Worm (Caenorhabditis elegans): Measurements from ENCODE around the gene C14E2.3.

Gene C14E2.3

DNA sequence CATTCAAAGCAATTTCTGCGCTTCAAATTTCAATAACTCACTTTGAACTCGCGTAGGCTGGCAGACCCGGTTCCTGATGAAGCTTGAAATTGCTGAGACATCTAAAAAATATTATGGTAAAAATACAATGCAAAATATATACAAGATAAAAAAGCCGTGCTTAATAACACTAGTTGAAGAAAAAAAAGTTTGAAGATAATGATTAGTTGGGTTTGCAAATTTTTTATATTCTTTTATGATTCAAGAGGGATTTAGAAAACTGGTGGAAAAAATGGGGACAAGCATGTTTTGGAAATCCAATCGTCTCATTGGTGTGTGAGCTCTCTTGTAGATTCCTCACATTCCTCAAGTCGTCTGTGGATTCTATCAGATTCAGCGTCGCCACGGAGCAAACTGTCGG, 41.3 kb upstream of the C14E2.3 start, which contains the start of gene ceh-21:
ceh-21 (minus strand) TSS at position 101 of the 400 bp plus-strand sequence.
- TF ChIP-seq nhr-10 (tag; optimal IDR thresholded peaks at IDR 0.05) (no peak), aha-1 (tag) (no peak), ceh-28 (tag; optimal IDR thresholded peaks at IDR 0.05) (no peak)

DNA sequence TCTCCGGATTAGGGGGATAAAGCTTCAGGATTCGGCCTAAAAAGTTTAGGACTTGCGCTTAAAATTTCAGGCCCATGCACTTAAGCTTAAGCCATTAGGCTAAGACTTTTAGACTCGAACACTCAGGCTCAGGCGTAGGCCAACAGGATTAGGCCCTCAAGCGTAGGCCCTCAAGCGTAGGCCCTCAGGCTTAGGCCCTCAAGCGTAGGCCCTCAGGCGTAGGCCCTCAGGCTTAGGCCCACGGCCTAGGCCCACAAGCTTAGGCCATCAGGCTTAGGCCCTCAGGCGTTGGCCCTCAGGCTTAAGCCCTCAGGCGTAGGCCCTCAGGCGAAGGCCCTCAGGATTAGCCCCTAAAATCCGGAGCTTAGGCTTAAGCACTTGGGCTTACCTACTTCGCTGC, 39.2 kb upstream of the C14E2.3 start:
- 0 out of 2 replicates have a peak, but pooled peaks have one; percentile 5 for TF ChIP-seq egl-43 (GFP tag; IDR thresholded peaks at IDR 0.05)
- no peak for TF ChIP-seq lin-29 (GFP tag; IDR thresholded peaks at IDR 0.05)
- TF ChIP-seq nhr-48 (tag; optimal IDR thresholded peaks at IDR 0.05), result no peak
- no peak for TF ChIP-seq spr-3 (GFP tag; optimal IDR thresholded peaks at IDR 0.05)
- TF ChIP-seq nhr-41 (GFP tag; IDR thresholded peaks at IDR 0.05), result 0 out of 2 replicates have a peak, but pooled peaks have one; percentile 8
- TF ChIP-seq aha-1 (tag), result peak; percentile 38
- peak; percentile 63 for TF ChIP-seq set-16 (GFP tag; IDR thresholded peaks at IDR 0.05)
- TF ChIP-seq dmd-9 (GFP tag; IDR thresholded peaks at IDR 0.05), result no peak

DNA sequence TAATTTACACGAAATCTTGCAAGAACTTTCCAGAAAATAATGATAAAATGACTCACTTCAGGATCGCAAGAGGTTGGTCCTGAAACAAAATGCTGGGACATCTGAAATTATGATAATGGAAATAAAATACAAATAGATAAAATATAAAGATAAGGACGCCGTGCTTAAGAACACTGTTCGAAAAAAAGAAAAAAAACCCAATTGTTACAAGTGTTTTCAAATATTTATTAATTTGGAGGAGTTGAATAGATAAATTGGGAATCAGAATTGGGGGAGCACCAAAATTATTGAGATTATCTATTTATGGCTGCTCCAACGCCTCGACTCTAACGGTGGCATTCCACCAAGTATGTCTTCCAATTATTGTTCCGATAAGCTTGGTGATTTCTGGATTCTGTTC, 37.2 kb upstream of the C14E2.3 start, which contains the start of gene ceh-41:
ceh-41 (minus strand) TSS at position 101 of the 400 bp plus-strand sequence.
- TF ChIP-seq lin-1 (GFP tag; IDR thresholded peaks at IDR 0.05) (no peak), mep-1 (tag; optimal IDR thresholded peaks at IDR 0.05) (no peak), zip-2 (tag; optimal IDR thresholded peaks at IDR 0.05) (no peak), Y48G9A.11 (GFP tag; IDR thresholded peaks at IDR 0.05) (no peak), nhr-6 (tag; optimal IDR thresholded peaks at IDR 0.05) (no peak), F37D6.2 (tag; optimal IDR thresholded peaks at IDR 0.05) (no peak), nhr-10 (tag; optimal IDR thresholded peaks at IDR 0.05) (no peak), lin-29 (GFP tag; IDR thresholded peaks at IDR 0.05) (no peak), mxl-2 (GFP tag; conservative IDR thresholded peaks at IDR 0.05) (no peak), hif-1 (tag; optimal IDR thresholded peaks at IDR 0.05) (no peak), ztf-11 (tag; optimal IDR thresholded peaks at IDR 0.05) (no peak), lin-38 (GFP tag; IDR thresholded peaks at IDR 0.05) (no peak), ceh-28 (tag; optimal IDR thresholded peaks at IDR 0.05) (no peak), sdz-12 (GFP tag; optimal IDR thresholded peaks at IDR 0.05) (no peak), cey-2 (tag; optimal IDR thresholded peaks at IDR 0.05; ENCODE audit: borderline replicate concordance, insufficient read depth) (no peak)

DNA sequence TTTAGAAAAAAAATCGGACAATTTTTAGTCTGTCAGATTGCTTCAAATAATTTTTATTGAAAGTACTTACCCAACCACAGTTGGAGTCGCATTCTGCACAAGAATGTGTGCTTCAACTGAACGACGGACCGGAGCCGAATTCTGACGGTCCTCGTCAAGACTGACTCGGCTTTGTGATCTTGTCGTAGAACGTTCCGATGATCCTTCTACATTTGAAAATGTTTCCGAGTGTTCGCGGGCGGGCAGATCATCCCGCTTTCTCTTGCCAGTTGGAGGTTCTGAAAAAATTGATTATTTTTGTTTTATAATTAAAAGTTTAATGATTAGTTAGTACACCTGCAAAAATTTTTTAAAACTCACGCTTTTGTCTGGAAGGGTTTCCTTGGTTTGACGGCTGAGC, 36.3 kb upstream of the C14E2.3 start:
- TF ChIP-seq unc-62 (GFP tag; optimal IDR thresholded peaks at IDR 0.05 in 1 of 2) (peak in 1 of 2 experiments; percentile 98), unc-62 (tag; optimal IDR thresholded peaks at IDR 0.05) (no peak), D1046.2 (GFP tag; IDR thresholded peaks at IDR 0.05) (no peak)

ce11 chrX:1845493-1845892, 34.2 kb upstream of the C14E2.3 start, which contains the start of gene T26C11.4:
T26C11.4 (minus strand) TSS chrX:1845546.
- TF ChIP-seq hlh-11 (tag; optimal IDR thresholded peaks at IDR 0.05) (peak; percentile 11), dpl-1 (GFP tag; optimal IDR thresholded peaks at IDR 0.05) (peak; percentile 69), duxl-1 (tag; optimal IDR thresholded peaks at IDR 0.05; ENCODE audit: poor library complexity) (peak; percentile 55), dmd-6 (GFP tag; IDR thresholded peaks at IDR 0.05) (no peak), mes-2 (tag; optimal IDR thresholded peaks at IDR 0.05; ENCODE audit: poor library complexity, severe bottlenecking) (peak; percentile 59), ztf-7 (tag; optimal IDR thresholded peaks at IDR 0.05) (no peak)

DNA sequence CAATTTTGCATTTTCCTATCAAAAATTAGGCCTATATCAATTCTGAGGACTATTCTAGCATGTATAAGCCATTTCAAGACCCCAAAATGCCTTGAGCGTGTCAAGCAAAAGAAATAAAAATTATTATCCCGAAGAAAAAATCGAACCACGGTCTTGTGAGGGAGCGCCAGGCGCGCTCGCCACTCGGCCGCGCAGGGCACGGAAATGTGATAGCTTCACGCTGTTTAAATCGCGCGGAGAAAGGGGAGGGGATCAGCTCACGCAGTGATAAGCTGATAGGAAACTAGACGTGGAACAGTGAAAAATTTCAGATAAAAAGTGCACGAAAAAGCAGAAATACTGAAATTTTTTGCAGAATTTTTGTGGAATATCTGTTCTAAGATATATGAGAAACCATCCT, 26.4 kb upstream of the C14E2.3 start:
- TF ChIP-seq nhr-111 (GFP tag; optimal IDR thresholded peaks at IDR 0.05), result no peak
- no peak for TF ChIP-seq zfp-2 (tag; optimal IDR thresholded peaks at IDR 0.05)
- TF ChIP-seq ceh-20 (GFP tag; IDR thresholded peaks at IDR 0.05), result 0 out of 2 replicates have a peak, but pooled peaks have one; percentile 54
- peak; percentile 31 for TF ChIP-seq lin-13 (GFP tag; optimal IDR thresholded peaks at IDR 0.05)
- peak; percentile 54 for TF ChIP-seq unc-130 (GFP tag; optimal IDR thresholded peaks at IDR 0.05)
- TF ChIP-seq madf-9 (GFP tag; conservative IDR thresholded peaks at IDR 0.05), result peak; percentile 62
- no peak for TF ChIP-seq fkh-10 (GFP tag; optimal IDR thresholded peaks at IDR 0.05)
- TF ChIP-seq ceh-62 (tag; optimal IDR thresholded peaks at IDR 0.05), result no peak
- TF ChIP-seq daf-8 (GFP tag; IDR thresholded peaks at IDR 0.05), result no peak
- TF ChIP-seq Y5F2A.4 (GFP tag; optimal IDR thresholded peaks at IDR 0.05), result peak; percentile 72
- peak; percentile 56 for TF ChIP-seq nhr-102 (tag; optimal IDR thresholded peaks at IDR 0.05)
- TF ChIP-seq zip-11 (GFP tag; IDR thresholded peaks at IDR 0.05), result 0 out of 2 replicates have a peak, but pooled peaks have one; percentile 37
- TF ChIP-seq aha-1 (tag), result peak; percentile 33
- peak; percentile 34 for TF ChIP-seq spr-1 (tag; optimal IDR thresholded peaks at IDR 0.05)
